Worm (Caenorhabditis elegans): ENCODE results near the gene hint-3.

hint-3 gene

DNA sequence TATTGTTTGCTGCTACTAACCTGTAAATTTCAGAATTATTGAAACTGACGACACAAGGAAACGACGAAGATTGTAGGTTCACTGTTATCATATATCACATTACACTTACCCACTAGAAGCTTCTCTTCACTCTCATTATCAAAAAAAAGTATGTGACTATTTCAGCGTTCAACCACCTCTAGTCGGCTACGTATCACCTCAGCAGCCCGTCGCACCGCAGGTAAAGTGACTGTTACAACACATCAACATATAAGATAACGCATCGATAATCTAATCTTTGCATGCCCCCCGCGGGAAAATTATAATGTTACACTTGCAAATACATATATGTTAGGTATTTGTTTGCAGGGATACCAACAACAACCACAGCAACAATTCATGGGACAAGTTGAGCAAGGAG, 26.4 kb downstream of the hint-3 start:
- TF ChIP-seq elt-2 (tag; optimal IDR thresholded peaks at IDR 0.05): peak; percentile 92
- TF ChIP-seq ceh-48 (tag; optimal IDR thresholded peaks at IDR 0.05): no peak

DNA sequence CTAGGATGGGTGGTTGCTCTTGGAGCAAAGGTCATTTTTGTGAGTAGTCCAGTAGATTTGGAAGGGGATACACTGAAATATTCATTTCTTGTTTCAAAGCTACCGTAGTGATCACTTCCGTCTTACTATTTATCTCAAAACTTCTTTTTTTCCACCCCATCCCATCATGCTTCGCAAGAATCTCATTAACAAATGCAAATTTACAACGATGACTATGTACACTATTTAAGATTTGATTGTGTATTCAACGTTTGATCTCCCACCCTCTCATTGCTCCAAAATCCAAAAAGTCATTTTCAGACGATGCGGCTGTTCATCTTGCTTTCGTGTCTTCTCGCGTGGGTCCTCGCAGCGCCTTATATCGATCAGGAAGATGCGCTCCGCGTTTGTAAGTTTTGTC, 32.8 kb downstream of the hint-3 start, which contains the start of gene flp-21:
Gene flp-21, plus strand, starts transcription at position 301 of the 400 bp plus-strand sequence.
- no peak for TF ChIP-seq unc-86 (tag; optimal IDR thresholded peaks at IDR 0.05)
- no peak for TF ChIP-seq madf-2 (tag; optimal IDR thresholded peaks at IDR 0.05)
- no peak for TF ChIP-seq pat-9 (tag; optimal IDR thresholded peaks at IDR 0.05)
- TF ChIP-seq rnt-1 (tag; optimal IDR thresholded peaks at IDR 0.05): no peak
- TF ChIP-seq T23F11.4 (GFP tag; optimal IDR thresholded peaks at IDR 0.05): no peak
- no peak for TF ChIP-seq ref-2 (tag; optimal IDR thresholded peaks at IDR 0.05)
- TF ChIP-seq ama-1 (optimal IDR thresholded peaks at IDR 0.05): no peak
- no peak for TF ChIP-seq dmd-4 (tag; optimal IDR thresholded peaks at IDR 0.05; ENCODE audit: borderline replicate concordance)
- TF ChIP-seq pag-3 (tag; optimal IDR thresholded peaks at IDR 0.05; ENCODE audit: borderline replicate concordance): no peak
- TF ChIP-seq dve-1 (tag; optimal IDR thresholded peaks at IDR 0.05): no peak
- no peak for TF ChIP-seq ceh-6 (GFP tag; optimal IDR thresholded peaks at IDR 0.05)
- no peak for TF ChIP-seq tbx-7 (tag; optimal IDR thresholded peaks at IDR 0.05)
- TF ChIP-seq sox-4 (tag; optimal IDR thresholded peaks at IDR 0.05): no peak
- no peak for TF ChIP-seq ceh-31 (tag; optimal IDR thresholded peaks at IDR 0.05)
- no peak for TF ChIP-seq ceh-18 (tag; optimal IDR thresholded peaks at IDR 0.05)
- TF ChIP-seq che-1 (tag; optimal IDR thresholded peaks at IDR 0.05): no peak
- no peak for TF ChIP-seq syd-9 (tag; optimal IDR thresholded peaks at IDR 0.05)
- TF ChIP-seq pros-1 (tag; optimal IDR thresholded peaks at IDR 0.05): no peak

DNA sequence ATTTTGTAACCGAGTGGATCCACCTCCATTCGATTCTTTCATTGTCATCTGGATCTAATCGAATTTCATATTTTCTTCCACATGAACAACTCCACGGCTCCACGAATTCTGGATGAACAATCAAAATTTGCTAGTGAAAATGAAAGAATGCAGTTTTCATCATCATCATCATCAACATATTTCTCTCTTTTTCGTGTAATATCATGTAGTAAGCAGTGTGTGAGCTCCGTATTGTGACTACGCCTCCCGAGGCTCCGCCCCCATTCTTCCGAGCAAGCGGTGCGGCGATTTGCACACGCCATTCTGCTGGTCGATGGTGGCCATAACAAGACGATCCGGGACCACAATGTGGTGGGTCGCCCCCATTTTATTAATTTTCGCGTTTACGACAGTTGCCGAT, 37.8 kb downstream of the hint-3 start, which contains the start of gene ZK742.7:
Gene ZK742.7, plus strand, starts transcription at position 301 of the 400 bp plus-strand sequence.
- TF ChIP-seq ceh-9 (tag; optimal IDR thresholded peaks at IDR 0.05) (no peak), ceh-24 (tag; optimal IDR thresholded peaks at IDR 0.05) (no peak), ceh-6 (GFP tag; optimal IDR thresholded peaks at IDR 0.05) (no peak), hlh-30 (tag; optimal IDR thresholded peaks at IDR 0.05; ENCODE audit: insufficient read depth) (no peak), zip-5 (tag; optimal IDR thresholded peaks at IDR 0.05) (no peak), sdc-2 (tag; optimal IDR thresholded peaks at IDR 0.05) (no peak)

DNA sequence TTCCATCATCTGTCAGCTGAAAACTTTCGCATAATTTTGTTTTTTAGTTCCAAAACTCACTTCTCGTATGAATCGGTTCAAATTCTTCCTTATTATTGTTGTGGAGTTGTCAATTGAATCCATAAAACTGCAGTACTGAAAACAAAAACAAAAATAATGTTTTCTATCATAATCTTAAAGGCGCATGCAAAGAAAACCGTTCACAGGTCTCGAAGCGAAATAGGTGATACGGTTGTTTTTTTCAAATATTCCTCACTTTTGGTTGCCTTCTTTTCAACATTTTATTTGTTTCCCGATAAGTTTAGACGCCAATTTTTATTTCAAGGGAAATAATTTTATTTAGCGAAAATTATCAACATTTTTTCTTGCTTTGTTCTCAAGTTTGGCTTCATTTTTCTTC, 43.3 kb downstream of the hint-3 start:
- TF ChIP-seq nfya-1 (tag; optimal IDR thresholded peaks at IDR 0.05): no peak
- no peak for TF ChIP-seq mec-3 (tag; optimal IDR thresholded peaks at IDR 0.05; ENCODE audit: borderline replicate concordance)
- TF ChIP-seq eyg-1 (tag; optimal IDR thresholded peaks at IDR 0.05): no peak
- no peak for TF ChIP-seq ceh-24 (tag; optimal IDR thresholded peaks at IDR 0.05)
- TF ChIP-seq T23F11.4 (GFP tag; optimal IDR thresholded peaks at IDR 0.05): no peak
- no peak for TF ChIP-seq pqm-1 (tag; optimal IDR thresholded peaks at IDR 0.05)
- no peak for TF ChIP-seq ceh-45 (GFP tag; IDR thresholded peaks at IDR 0.05)

DNA sequence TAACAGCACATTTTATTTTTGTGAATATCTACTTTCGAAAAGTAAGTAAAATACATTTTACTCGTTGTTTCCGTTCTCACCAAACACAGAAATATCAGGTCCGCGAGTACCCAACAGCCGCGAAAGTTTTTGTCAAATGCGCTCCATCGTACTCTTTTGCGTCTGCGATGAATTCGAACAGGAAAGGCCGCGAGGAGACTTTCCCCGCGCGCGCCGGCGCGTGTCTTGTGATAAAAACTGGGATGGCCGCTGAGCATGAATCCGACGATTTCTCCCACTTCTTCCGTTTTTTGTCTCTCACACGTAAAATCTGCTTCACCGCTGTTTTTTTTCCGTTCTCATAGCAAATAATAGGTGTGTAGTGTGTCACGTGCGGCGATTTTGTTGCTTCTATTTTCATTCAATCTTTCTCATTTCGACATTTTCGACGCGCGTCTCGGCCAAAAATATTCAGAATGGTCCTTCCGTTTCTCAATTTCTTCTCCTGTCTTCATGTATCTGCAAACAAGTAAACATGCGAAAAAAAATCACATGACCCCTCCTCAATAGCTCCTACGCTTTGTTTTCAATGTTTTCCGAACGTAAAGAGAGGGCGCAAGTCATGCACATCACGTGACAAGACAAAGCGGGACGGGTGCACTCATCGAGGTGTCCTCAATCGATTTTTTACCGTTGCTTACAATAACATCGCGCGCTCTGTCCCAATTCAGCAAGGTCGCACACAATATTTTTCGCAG, 44.0 kb downstream of the hint-3 start, which contains the start of gene uvs-1:
Gene uvs-1, minus strand, starts transcription at position 145 of the 737 bp plus-strand sequence.
- peak; percentile 13 for TF ChIP-seq pha-2 (tag; optimal IDR thresholded peaks at IDR 0.05)
- peak; percentile 94 for TF ChIP-seq hlh-30 (tag; optimal IDR thresholded peaks at IDR 0.05; ENCODE audit: insufficient read depth)
- no peak for TF ChIP-seq unc-55 (GFP tag; optimal IDR thresholded peaks at IDR 0.05)
- TF ChIP-seq ceh-34 (tag; optimal IDR thresholded peaks at IDR 0.05): peak; percentile 1
- TF ChIP-seq tbx-2 (tag; optimal IDR thresholded peaks at IDR 0.05): peak; percentile 60
- no peak for TF ChIP-seq T23F11.4 (GFP tag; optimal IDR thresholded peaks at IDR 0.05)
- peak; percentile 41 for TF ChIP-seq ceh-31 (tag; optimal IDR thresholded peaks at IDR 0.05)
- TF ChIP-seq che-1 (tag; optimal IDR thresholded peaks at IDR 0.05): no peak
- no peak for TF ChIP-seq ceh-9 (tag; optimal IDR thresholded peaks at IDR 0.05)
- no peak for TF ChIP-seq madf-2 (tag; optimal IDR thresholded peaks at IDR 0.05)
